Fruit fly (Drosophila melanogaster): ENCODE data around the gene Tsf2.

Gene Tsf2

DNA sequence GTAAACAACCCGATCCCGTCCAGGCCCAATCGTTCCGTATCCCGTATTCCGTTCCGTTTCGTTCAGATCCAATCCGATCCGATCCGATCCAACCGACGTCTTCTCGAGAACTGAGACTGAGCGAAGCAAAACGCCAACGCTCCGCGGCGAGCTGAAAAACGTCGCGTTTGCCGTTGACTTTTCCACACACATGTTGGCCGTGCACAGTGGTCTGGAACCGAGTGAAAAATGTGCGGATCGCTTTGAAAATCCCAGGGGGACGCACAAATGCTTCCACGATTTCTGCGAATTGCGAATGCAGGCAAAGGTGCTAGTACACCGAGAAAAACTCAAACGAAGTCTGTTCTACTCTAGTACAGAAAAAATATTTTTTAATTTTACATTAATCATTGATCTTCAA is 48.6 kb downstream of the Tsf2 start, which contains the start of gene CG10663:
TSS of gene CG10663 (minus strand) at position 88 of the 400 bp plus-strand sequence.
- TF ChIP-seq psq (optimal IDR thresholded peaks at IDR 0.05) (no peak), h (optimal IDR thresholded peaks at IDR 0.05) (no peak), insv (optimal IDR thresholded peaks at IDR 0.05) (no peak), Myc (optimal IDR thresholded peaks at IDR 0.05) (no peak), Sin3A (optimal IDR thresholded peaks at IDR 0.05) (no peak), ttk (optimal IDR thresholded peaks at IDR 0.05) (no peak)

DNA sequence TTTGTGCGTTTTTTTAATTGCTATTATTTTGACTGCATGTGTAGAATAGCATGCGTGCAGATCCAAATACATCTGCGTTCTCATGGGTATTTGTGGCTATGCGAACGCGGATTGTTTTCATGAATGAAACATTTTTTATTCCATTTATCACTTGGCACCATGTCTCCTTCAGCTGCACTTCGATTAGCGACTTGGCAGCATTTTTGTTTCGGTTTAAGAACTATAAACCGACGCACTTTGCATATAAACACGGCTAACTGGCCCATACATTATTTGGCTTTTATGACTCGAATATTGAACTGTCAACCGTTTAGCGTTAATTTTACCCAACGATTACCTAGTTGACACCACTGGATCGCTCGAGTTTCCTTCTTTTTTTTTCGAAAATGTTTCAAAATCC is 49.1 kb downstream of the Tsf2 start:
- TF ChIP-seq ttk (optimal IDR thresholded peaks at IDR 0.05) (no peak), Myc (optimal IDR thresholded peaks at IDR 0.05) (no peak), Sin3A (optimal IDR thresholded peaks at IDR 0.05) (no peak), h (optimal IDR thresholded peaks at IDR 0.05) (no peak), psq (optimal IDR thresholded peaks at IDR 0.05) (no peak), insv (optimal IDR thresholded peaks at IDR 0.05) (no peak)

DNA sequence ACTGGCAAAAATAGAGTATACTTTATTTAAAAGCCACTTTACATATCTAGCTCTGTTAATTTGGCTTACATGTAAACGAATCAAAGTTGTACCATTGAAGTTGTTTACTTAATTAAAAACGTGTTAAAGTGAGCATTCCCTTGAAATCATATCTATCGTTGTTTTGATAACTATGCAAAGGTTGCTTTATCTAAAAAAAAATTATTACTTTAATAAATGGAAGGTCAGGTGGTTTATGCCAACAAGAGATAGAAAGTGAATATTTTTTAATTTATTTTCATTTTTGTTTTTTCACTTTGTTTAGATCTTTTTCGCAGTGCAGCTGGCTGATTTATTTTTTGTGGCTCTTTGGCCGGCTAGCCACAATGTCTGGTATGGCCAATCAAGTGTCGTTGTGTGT is 50.6 kb downstream of the Tsf2 start:
- TF ChIP-seq h (optimal IDR thresholded peaks at IDR 0.05), result no peak
- TF ChIP-seq ttk (optimal IDR thresholded peaks at IDR 0.05), result no peak
- TF ChIP-seq psq (optimal IDR thresholded peaks at IDR 0.05), result no peak
- TF ChIP-seq insv (optimal IDR thresholded peaks at IDR 0.05), result no peak
- no peak for TF ChIP-seq Sin3A (optimal IDR thresholded peaks at IDR 0.05)
- TF ChIP-seq Myc (optimal IDR thresholded peaks at IDR 0.05), result no peak

DNA sequence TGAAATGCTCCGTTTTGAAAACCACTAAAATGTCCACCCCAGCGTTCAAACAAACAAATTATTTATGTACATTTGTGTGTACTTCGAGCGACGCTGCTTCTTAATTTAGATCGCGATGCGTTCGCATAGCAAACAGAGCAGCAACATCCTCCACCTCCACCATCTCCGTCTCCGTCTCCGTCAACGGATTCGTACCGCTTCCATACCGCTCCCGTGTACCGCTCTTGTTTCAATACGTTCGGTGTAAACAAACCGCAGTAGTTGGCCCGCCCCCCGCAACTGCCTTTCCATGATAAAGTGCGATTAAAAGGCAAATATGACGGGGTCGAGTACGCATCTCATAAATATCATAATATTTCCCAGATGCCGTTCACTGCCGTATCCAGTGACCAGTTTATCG is 51.3 kb downstream of the Tsf2 start, which contains the start of gene CG33725:
TSS of gene CG33725 (plus strand) at position 364 of the 400 bp plus-strand sequence.
- TF ChIP-seq psq (optimal IDR thresholded peaks at IDR 0.05), result no peak
- TF ChIP-seq insv (optimal IDR thresholded peaks at IDR 0.05), result no peak
- TF ChIP-seq Myc (optimal IDR thresholded peaks at IDR 0.05), result no peak
- no peak for TF ChIP-seq ttk (optimal IDR thresholded peaks at IDR 0.05)
- no peak for TF ChIP-seq Sin3A (optimal IDR thresholded peaks at IDR 0.05)
- no peak for TF ChIP-seq h (optimal IDR thresholded peaks at IDR 0.05)

All from Kc167 (cell line).